Fruit fly (Drosophila melanogaster) S2 (cell line): ENCODE data around the gene CG12171.

Experiments used
- CG8478 ChIP-seq: fragments of >200 bp; optimal IDR thresholded peaks from 2 replicates; lab custom pipeline; 2018
- CTCF ChIP-seq, 2 experiments: fragments of >200 bp; optimal IDR thresholded peaks; 2 replicates each; lab custom pipeline; 2018

CG12171 gene

dm6 chr3R:5670660-5671264 lies 37.3 kb downstream of the CG12171 start:
- no peak for TF ChIP-seq CG8478

DNA sequence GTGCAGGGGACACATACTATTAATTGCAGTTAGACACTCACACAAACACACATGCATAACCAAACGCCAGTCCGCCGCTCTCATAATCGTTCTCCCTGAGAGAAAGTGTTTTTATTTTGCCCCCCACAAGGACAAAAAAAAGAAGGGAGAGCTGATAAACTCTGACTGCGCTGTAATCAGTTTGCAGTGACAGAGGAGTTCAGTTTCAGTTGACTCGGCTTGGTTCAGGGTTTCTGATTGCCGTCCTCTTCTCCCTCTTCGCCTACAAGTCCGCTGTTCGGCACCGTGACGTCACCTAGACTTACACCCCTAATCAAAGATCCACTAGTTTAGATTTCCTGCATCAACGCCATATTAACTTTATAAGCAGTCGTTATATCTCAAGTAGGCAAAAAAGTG lies 37.8 kb downstream of the CG12171 start:
- TF ChIP-seq CTCF (optimal IDR thresholded peaks at IDR 0.05; lab: Kevin White, UChicago) (no peak), CG8478 (no peak)

DNA sequence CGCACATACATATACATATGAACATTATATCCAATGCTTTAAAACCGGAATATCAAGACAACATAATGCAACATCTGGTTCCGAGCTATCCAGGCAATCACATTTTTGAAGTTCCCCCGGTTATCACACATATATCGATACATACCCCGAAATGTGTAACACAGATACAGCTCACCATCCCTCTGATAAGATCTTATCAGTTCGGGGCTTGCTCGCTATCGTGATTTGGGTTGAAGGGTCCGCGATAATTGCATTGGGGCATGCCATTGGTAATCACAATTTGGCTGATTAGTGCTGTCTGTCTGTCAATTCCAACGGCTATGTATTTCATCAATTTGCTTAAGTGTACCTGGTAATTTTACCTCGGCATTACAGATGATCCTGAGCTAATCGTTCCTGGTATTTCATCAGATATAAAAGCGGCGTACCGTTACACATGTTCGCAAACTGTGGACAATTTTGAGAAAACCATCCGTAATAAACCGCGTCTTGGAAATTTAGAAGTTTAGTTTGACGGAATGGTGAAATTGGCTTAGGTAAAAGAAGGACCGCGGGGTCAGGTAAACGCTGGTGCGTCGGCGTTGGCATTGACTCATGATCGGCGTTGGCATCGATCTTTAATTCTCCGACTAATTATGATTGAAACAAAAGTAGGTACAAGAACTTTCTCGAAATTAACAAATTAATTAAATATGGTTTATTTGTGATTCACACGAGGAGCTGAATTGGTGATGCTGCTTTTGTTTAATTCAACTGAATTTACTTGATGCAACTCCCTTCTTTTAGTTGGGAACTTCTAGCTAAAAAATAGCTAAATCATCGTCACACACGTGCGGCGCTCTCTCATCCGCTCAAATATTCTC lies 38.6 kb downstream of the CG12171 start:
- TF ChIP-seq CTCF (optimal IDR thresholded peaks at IDR 0.05; lab: Kevin White, UChicago), result no peak
- no peak for TF ChIP-seq CG8478

DNA sequence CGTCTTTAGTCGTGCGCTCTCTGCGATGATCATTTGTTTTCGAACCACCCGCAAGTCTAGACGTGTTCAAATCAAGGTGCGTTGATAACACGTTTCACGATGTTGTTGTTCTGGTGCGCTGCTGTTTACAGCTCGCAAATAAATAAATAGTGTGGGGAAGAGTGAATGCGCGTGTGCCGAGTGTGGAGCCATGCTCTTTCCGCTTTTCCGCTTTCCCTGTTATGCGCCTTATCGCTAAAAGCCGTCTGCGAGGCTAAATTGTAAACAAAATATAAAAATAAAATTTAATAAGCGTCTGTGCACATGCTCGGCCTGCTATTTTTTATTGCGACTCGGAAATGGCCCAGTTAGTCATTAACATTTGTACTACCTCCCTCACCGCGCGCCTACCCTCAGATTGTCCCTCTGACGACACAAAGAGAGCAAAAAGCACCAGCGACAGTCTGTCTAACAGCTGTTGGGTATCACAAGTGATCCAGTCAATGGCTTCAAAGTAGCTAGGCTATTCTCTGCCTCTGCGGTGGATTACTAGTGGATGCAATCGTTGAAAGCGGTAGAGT lies 39.3 kb downstream of the CG12171 start:
- TF ChIP-seq CG8478 (no peak), CTCF (optimal IDR thresholded peaks at IDR 0.05; lab: Kevin White, UChicago) (no peak)

DNA sequence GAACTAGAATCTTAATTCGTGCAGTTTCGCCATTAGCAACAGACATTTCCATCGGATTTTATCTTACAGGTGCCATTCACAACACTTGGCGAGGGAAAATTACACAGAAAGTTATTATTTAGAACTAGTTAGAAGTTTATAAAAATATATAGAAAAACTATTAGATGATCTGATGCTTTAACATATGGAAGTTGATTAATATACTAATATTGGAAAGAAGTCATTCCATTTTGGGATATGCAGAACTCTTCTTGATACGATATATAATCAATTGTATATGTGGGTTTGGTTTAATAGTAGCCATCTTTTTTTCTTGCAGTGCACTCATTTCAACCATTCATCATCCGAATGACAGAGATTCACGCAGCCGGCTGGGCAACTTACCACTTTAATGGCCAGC lies 48.8 kb downstream of the CG12171 start:
- TF ChIP-seq CTCF (optimal IDR thresholded peaks at IDR 0.05; lab: Kevin White, UChicago), result no peak
- TF ChIP-seq CG8478, result no peak

DNA sequence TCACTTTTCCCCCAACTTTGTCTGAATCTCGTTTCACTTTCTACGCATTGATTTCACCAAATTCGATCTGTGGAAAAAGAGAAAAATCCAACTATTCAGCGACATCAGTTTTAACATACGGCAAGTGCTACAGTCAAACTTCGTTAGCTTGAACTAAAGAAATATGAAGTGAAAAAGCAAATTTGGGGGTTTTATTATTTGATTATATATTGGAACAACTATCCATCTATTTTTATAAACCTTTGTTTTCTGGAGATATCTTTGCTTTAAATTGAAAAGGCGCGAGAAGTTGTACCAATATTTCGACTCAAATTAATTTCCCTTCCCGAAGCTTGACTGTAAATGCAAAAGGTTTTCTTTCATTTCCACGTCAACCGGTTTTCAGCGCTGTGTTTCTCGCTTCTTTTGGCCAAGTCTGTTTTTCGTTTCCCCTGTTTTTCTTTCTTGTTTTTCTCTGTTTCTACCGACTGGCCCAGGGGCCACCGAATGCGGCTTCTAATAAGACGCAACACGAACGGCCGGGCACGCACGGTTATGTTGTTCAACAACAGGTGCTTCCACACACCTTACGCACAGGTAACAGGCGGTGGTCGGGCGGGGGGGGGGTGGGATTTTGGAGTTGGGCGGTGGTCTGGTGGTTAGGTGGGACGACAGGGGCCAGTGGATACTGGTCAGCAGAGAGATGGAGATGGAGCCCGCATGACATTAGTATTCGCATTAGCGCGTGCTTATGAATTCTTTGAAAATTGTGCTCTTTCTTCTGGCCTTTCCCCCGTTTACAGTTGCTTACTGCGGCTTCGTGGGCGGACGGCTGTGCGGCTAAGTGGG lies 49.7 kb downstream of the CG12171 start:
- TF ChIP-seq CG8478 (no peak), CTCF (optimal IDR thresholded peaks at IDR 0.05; lab: Kevin White, UChicago) (no peak)
